Worm (Caenorhabditis elegans): Measurements from ENCODE around the gene K10D11.5.

DNA sequence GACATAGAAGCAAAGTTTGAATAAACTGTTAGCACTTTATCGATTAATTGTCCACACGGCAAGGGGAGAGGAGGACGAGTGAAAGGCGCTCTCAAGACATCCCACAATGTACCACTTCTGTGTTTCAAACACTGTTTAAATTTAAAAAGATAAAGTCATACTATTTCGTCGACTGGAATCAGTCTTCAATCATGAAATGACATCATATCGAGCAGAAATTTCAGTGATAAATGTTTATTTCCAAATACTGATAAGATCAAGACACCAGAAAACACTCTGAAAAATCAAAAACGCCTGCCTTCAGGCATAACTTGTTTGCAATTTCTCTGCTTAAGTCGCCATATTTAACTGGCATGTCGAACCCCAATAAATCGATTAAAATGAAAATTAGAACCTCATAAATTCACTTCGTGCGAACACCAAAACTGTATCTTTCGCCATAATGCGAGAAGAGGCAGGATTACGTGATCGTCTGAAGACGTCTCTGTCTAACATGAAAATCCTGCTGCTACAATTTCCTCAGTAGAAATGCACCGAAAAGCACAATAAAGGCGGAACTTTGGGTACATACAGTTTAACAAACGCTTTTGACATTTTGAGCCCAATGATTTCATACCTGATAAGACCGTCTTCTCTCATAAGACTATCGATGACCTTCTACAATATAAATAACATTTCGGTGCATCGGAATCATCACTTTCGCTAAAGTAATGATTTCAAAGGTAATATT is 13.2 kb downstream of the K10D11.5 start, which contains the start of gene K10D11.2:
- no peak for TF ChIP-seq ces-1 (GFP tag; optimal IDR thresholded peaks at IDR 0.05)
- TF ChIP-seq sptf-1 (tag; optimal IDR thresholded peaks at IDR 0.05) = no peak

All from whole organism, mixed stage, embryonic.